Worm (Caenorhabditis elegans) whole organism, young adult: Measurements from ENCODE around the gene yif-1.
A peak's percentile ranks its signal among the peaks of the same experiment; 100 is the strongest.

ENCODE experiments used
- B0019.2 ChIP-seq: fragments of 200-800 bp; sonication (Bioruptor generic); conservative IDR thresholded peaks from 2 replicates; pipeline ENCODE4 v1.3.6; 2022; ENCODE audit warnings: missing genetic modification reagents, missing genetic modification characterization, missing compliant biosample characterization
- B0336.3 ChIP-seq: fragments of 200-800 bp; sonication (Bioruptor generic); IDR thresholded peaks from 2 replicates; pipeline ENCODE4 v1.3.6; 2022; ENCODE audit warnings: missing genetic modification characterization, missing compliant biosample characterization
- C17E4.6 ChIP-seq: fragments of 200-800 bp; sonication (Bioruptor generic); IDR thresholded peaks from 2 replicates; pipeline ENCODE4 v1.3.6; 2022; ENCODE audit warnings: missing genetic modification reagents, missing genetic modification characterization, missing compliant biosample characterization
- D2030.7 ChIP-seq: fragments of 200-800 bp; sonication (Bioruptor generic); IDR thresholded peaks from 2 replicates; pipeline ENCODE4 v1.3.6; 2022; ENCODE audit warnings: missing genetic modification reagents, missing genetic modification characterization, missing compliant biosample characterization
- F23B12.7 ChIP-seq: sonication (generic microtip); optimal IDR thresholded peaks from 2 replicates; lab custom pipeline; 2017; ENCODE audit warnings: missing genetic modification characterization, mild to moderate bottlenecking, missing compliant biosample characterization, antibody characterized with exemption, moderate library complexity; ENCODE audit not compliant: insufficient read depth
- F49E8.2 ChIP-seq: sonication (generic microtip); optimal IDR thresholded peaks from 3 replicates; lab custom pipeline; 2017; ENCODE audit warnings: missing genetic modification characterization, mild to moderate bottlenecking, missing compliant biosample characterization, antibody characterized with exemption, moderate library complexity; ENCODE audit not compliant: insufficient read depth
- Y53F4B.3 ChIP-seq: fragments of 200-800 bp; sonication (Bioruptor generic); IDR thresholded peaks from 2 replicates; pipeline ENCODE4 v1.3.6; 2022; ENCODE audit warnings: missing genetic modification reagents, missing genetic modification characterization, missing compliant biosample characterization
- Y53G8AR.9 ChIP-seq: fragments of 200-800 bp; sonication (Bioruptor generic); conservative IDR thresholded peaks from 2 replicates; pipeline ENCODE4 v1.3.6; 2022; ENCODE audit warnings: missing genetic modification reagents, missing genetic modification characterization, missing compliant biosample characterization
- Y56A3A.18 ChIP-seq: fragments of 200-800 bp; sonication (Bioruptor generic); IDR thresholded peaks from 2 replicates; pipeline ENCODE4 v1.3.6; 2022; ENCODE audit warnings: missing genetic modification reagents, missing genetic modification characterization, missing compliant biosample characterization
- Y79H2A.3 ChIP-seq: fragments of 200-800 bp; sonication (Bioruptor generic); conservative IDR thresholded peaks from 2 replicates; pipeline ENCODE4 v1.3.6; 2022; ENCODE audit warnings: missing genetic modification reagents, missing genetic modification characterization, missing compliant biosample characterization
- Y95B8A.8 ChIP-seq: fragments of 200-800 bp; sonication (Bioruptor generic); IDR thresholded peaks from 2 replicates; pipeline ENCODE4 v1.3.6; 2022; ENCODE audit warnings: missing genetic modification reagents, missing genetic modification characterization, missing compliant biosample characterization
- ama-1 ChIP-seq, 3 experiments: fragments of 150-350 bp in 1 of 3; sonication (generic microtip) in 2 of 3; optimal IDR thresholded peaks; 2 replicates each; lab custom pipeline; 2014 to 2018; ENCODE audit warnings: missing biosample characterization in 2 of 3, missing genetic modification characterization in 2 of 3, missing genetic modification reagents in 2 of 3
- attf-6 ChIP-seq: fragments of 200-800 bp; sonication (Bioruptor generic); IDR thresholded peaks from 2 replicates; pipeline ENCODE4 v1.3.6; 2022; ENCODE audit warnings: missing genetic modification reagents, missing genetic modification characterization, missing compliant biosample characterization
- bed-2 ChIP-seq: fragments of 200-800 bp; sonication (Bioruptor generic); IDR thresholded peaks from 2 replicates; pipeline ENCODE4 v1.3.6; 2022; ENCODE audit warnings: missing genetic modification reagents, missing genetic modification characterization, missing compliant biosample characterization
- ccch-3 ChIP-seq: fragments of 200-800 bp; sonication (Bioruptor generic); optimal IDR thresholded peaks from 2 replicates; lab custom pipeline; 2018; ENCODE audit warnings: mild to moderate bottlenecking, missing genetic modification characterization, missing compliant biosample characterization
- cebp-2 ChIP-seq: fragments of 200-800 bp; sonication (Bioruptor generic); IDR thresholded peaks from 2 replicates; pipeline ENCODE4 v1.3.6; 2022; ENCODE audit warnings: missing genetic modification characterization, missing compliant biosample characterization
- ceh-100 ChIP-seq: fragments of 200-800 bp; sonication (Bioruptor generic); IDR thresholded peaks from 2 replicates; pipeline ENCODE4 v1.3.6; 2022; ENCODE audit warnings: missing genetic modification reagents, missing genetic modification characterization, missing compliant biosample characterization
- ceh-58 ChIP-seq: fragments of 200-800 bp; sonication (Bioruptor generic); IDR thresholded peaks from 2 replicates; pipeline ENCODE4 v1.3.6; 2022; ENCODE audit warnings: missing genetic modification characterization, missing compliant biosample characterization
- ceh-91 ChIP-seq: fragments of 200-800 bp; sonication (Bioruptor generic); IDR thresholded peaks from 2 replicates; pipeline ENCODE4 v1.3.6; 2022; ENCODE audit warnings: missing genetic modification reagents, missing genetic modification characterization, missing compliant biosample characterization
- chd-7 ChIP-seq: sonication (generic microtip); optimal IDR thresholded peaks from 2 replicates; lab custom pipeline; 2016; ENCODE audit warnings: mild to moderate bottlenecking, missing genetic modification characterization, moderate library complexity, missing compliant biosample characterization
- hmg-1.2 ChIP-seq: fragments of 200-800 bp; sonication (Bioruptor generic); IDR thresholded peaks from 2 replicates; pipeline ENCODE4 v1.3.6; 2022; ENCODE audit warnings: missing genetic modification reagents, missing genetic modification characterization, missing compliant biosample characterization
- let-526 ChIP-seq: fragments of 200-800 bp; sonication (Bioruptor generic); IDR thresholded peaks from 2 replicates; pipeline ENCODE4 v1.3.6; 2022; ENCODE audit warnings: missing genetic modification reagents, missing genetic modification characterization, missing compliant biosample characterization
- let-607 ChIP-seq, 2 experiments: fragments of 200-800 bp in 1 of 2; sonication (Bioruptor generic) in 1 of 2; sonication (generic microtip) in 1 of 2; optimal IDR thresholded peaks; 2 replicates each; lab custom pipeline; 2016 to 2018; ENCODE audit warnings: mild to moderate bottlenecking in 2 of 2, missing compliant biosample characterization in 2 of 2, missing genetic modification characterization in 2 of 2, moderate library complexity in 2 of 2, missing genotype in 1 of 2
- lin-26 ChIP-seq: fragments of 200-800 bp; sonication (Bioruptor generic); IDR thresholded peaks from 2 replicates; pipeline ENCODE4 v1.3.6; 2022; ENCODE audit warnings: missing genetic modification reagents, missing genetic modification characterization, missing compliant biosample characterization
- lin-35 ChIP-seq, 3 experiments: fragments of 150-350 bp in 2 of 3; sonication (generic microtip) in 1 of 3; optimal IDR thresholded peaks; 2 replicates each; lab custom pipeline; 2014 to 2018; ENCODE audit warnings: missing biosample characterization in 3 of 3, missing genetic modification characterization in 3 of 3, missing genetic modification reagents in 3 of 3
- lin-54 ChIP-seq: fragments of 200-800 bp; sonication (Bioruptor generic); optimal IDR thresholded peaks from 2 replicates; lab custom pipeline; 2018; ENCODE audit warnings: mild to moderate bottlenecking, missing genetic modification characterization, missing compliant biosample characterization
- lsl-1 ChIP-seq: fragments of 200-800 bp; sonication (Bioruptor generic); optimal IDR thresholded peaks from 2 replicates; lab custom pipeline; 2018; ENCODE audit warnings: mild to moderate bottlenecking, missing genetic modification characterization, moderate library complexity, missing compliant biosample characterization
- nfya-1 ChIP-seq: sonication (generic microtip); optimal IDR thresholded peaks from 2 replicates; lab custom pipeline; 2017; ENCODE audit warnings: antibody characterized with exemption, missing compliant biosample characterization, missing genetic modification characterization, borderline replicate concordance; ENCODE audit not compliant: insufficient read depth
- pha-4 ChIP-seq: fragments of 150-350 bp; sonication (generic microtip); optimal IDR thresholded peaks from 2 replicates; lab custom pipeline; 2014; ENCODE audit warnings: missing biosample characterization, missing genetic modification reagents, missing genetic modification characterization
- rec-8 ChIP-seq, 2 experiments: sonication (generic microtip); optimal IDR thresholded peaks; 2 replicates each; lab custom pipeline; 2016; ENCODE audit warnings: mild to moderate bottlenecking in 2 of 2, missing genetic modification characterization in 2 of 2, missing genetic modification reagents in 2 of 2, missing genotype in 2 of 2, missing biosample characterization in 1 of 2, missing compliant biosample characterization in 1 of 2, moderate library complexity in 1 of 2
- repo-1 ChIP-seq: sonication (generic microtip); optimal IDR thresholded peaks from 2 replicates; lab custom pipeline; 2017; ENCODE audit warnings: mild to moderate bottlenecking, missing genetic modification characterization, missing compliant biosample characterization
- rpc-1 ChIP-seq, 2 experiments: fragments of 150-350 bp in 1 of 2; sonication (generic microtip) in 1 of 2; optimal IDR thresholded peaks; 2 replicates each; lab custom pipeline; 2014 to 2018; ENCODE audit warnings: missing biosample characterization in 1 of 2, missing genetic modification characterization in 1 of 2, missing genetic modification reagents in 1 of 2, missing genotype in 1 of 2
- snpc-1.1 ChIP-seq: sonication (generic microtip); optimal IDR thresholded peaks from 2 replicates; lab custom pipeline; 2017; ENCODE audit warnings: missing genetic modification characterization, mild to moderate bottlenecking, missing compliant biosample characterization, antibody characterized with exemption, moderate library complexity, missing genotype, missing genetic modification reagents; ENCODE audit not compliant: insufficient read depth
- snpc-1.3 ChIP-seq: sonication (generic microtip); optimal IDR thresholded peaks from 2 replicates; lab custom pipeline; 2017; ENCODE audit warnings: missing genetic modification characterization, mild to moderate bottlenecking, missing compliant biosample characterization, antibody characterized with exemption, moderate library complexity, missing genotype, missing genetic modification reagents; ENCODE audit not compliant: insufficient read depth
- snpc-3.4 ChIP-seq: sonication (generic microtip); optimal IDR thresholded peaks from 2 replicates; lab custom pipeline; 2017; ENCODE audit warnings: missing genetic modification characterization, mild to moderate bottlenecking, missing compliant biosample characterization, antibody characterized with exemption, moderate library complexity, missing genotype, missing genetic modification reagents
- snpc-4 ChIP-seq, 5 experiments: fragments of 150-350 bp in 1 of 5; sonication (generic microtip) in 4 of 5; optimal IDR thresholded peaks; 2 replicates each; lab custom pipeline; 2014 to 2018; ENCODE audit warnings: missing genetic modification characterization in 5 of 5, missing biosample characterization in 3 of 5, antibody characterized with exemption in 2 of 5, mild to moderate bottlenecking in 2 of 5, missing compliant biosample characterization in 2 of 5, missing genotype in 2 of 5, moderate library complexity in 2 of 5, missing genetic modification reagents in 1 of 5
- tbp1 ChIP-seq: fragments of 200-800 bp; sonication (Bioruptor generic); optimal IDR thresholded peaks from 2 replicates; lab custom pipeline; 2018; ENCODE audit warnings: mild to moderate bottlenecking, missing genetic modification characterization, missing compliant biosample characterization
- tlf-1 ChIP-seq: fragments of 200-800 bp; sonication (Bioruptor generic); optimal IDR thresholded peaks from 2 replicates; lab custom pipeline; 2018; ENCODE audit warnings: mild to moderate bottlenecking, missing genetic modification characterization, missing compliant biosample characterization
- ztf-18 ChIP-seq: sonication (generic microtip); optimal IDR thresholded peaks from 2 replicates; lab custom pipeline; 2016; ENCODE audit warnings: missing genotype, mild to moderate bottlenecking, missing genetic modification characterization, missing compliant biosample characterization
- ztf-22 ChIP-seq: fragments of 200-800 bp; sonication (Bioruptor generic); optimal IDR thresholded peaks from 2 replicates; lab custom pipeline; 2018; ENCODE audit warnings: mild to moderate bottlenecking, missing genetic modification characterization, moderate library complexity, missing compliant biosample characterization
- ztf-25 ChIP-seq: fragments of 200-800 bp; sonication (Bioruptor generic); IDR thresholded peaks from 2 replicates; pipeline ENCODE4 v1.3.6; 2022; ENCODE audit warnings: missing genetic modification reagents, missing genetic modification characterization, missing compliant biosample characterization
- ztf-3 ChIP-seq: fragments of 200-800 bp; sonication (Bioruptor generic); optimal IDR thresholded peaks from 2 replicates; lab custom pipeline; 2018; ENCODE audit warnings: mild to moderate bottlenecking, missing genetic modification characterization, missing compliant biosample characterization

Gene yif-1

ce11 chrV:10030992-10031383, 23.7 kb downstream of the yif-1 start, which contains the start of gene acl-2:
Gene acl-2 (minus strand): TSS chrV:10031092.
- no peak for TF ChIP-seq tlf-1 (GFP tag; lab: Kevin White, UChicago)
- TF ChIP-seq bed-2, result no peak
- TF ChIP-seq let-526, result no peak
- no peak for TF ChIP-seq ztf-3 (GFP tag; lab: Kevin White, UChicago)

- TF ChIP-seq snpc-1.3 (tag; lab: Kevin White, UChicago), result peak; percentile 88
- 0 out of 2 replicates have a peak, but pooled peaks have one; percentile 37 for TF ChIP-seq Y53F4B.3 (GFP tag; lab: Robert Waterston, UW)
- peak in 1 of 2 experiments; percentile 61 for TF ChIP-seq rec-8 (tag; optimal IDR thresholded peaks at IDR 0.05; lab: Kevin White, UChicago)
- no peak for TF ChIP-seq nfya-1 (tag; lab: Kevin White, UChicago)
- no peak for TF ChIP-seq Y56A3A.18 (GFP tag; lab: Robert Waterston, UW)
- peak; percentile 41 for TF ChIP-seq ceh-91
- TF ChIP-seq chd-7 (tag; lab: Kevin White, UChicago), result no peak
- TF ChIP-seq D2030.7 (GFP tag; lab: Robert Waterston, UW), result peak; percentile 93
- no peak for TF ChIP-seq ceh-58 (GFP tag; lab: Robert Waterston, UW)
- 0 out of 2 replicates have a peak, but pooled peaks have one; percentile 28 for TF ChIP-seq lin-26 (GFP tag; lab: Robert Waterston, UW)
- TF ChIP-seq B0019.2 (GFP tag; lab: Robert Waterston, UW), result peak; percentile 59; the same call in 1 of the 2 replicates
- peak; percentile 84 for TF ChIP-seq snpc-3.4
- peak; percentile 66 for TF ChIP-seq repo-1 (tag; lab: Kevin White, UChicago)
- TF ChIP-seq snpc-4 (GFP tag; optimal IDR thresholded peaks at IDR 0.05; lab: Kevin White, UChicago), result peak; percentile 70
- TF ChIP-seq snpc-4 (tag; optimal IDR thresholded peaks at IDR 0.05; lab: Kevin White, UChicago), result peak in 3 of 4 experiments; percentile 17 to 69 (median 41)
- no peak for TF ChIP-seq rpc-1 (optimal IDR thresholded peaks at IDR 0.05; lab: Kevin White, UChicago)
- TF ChIP-seq rpc-1 (tag; optimal IDR thresholded peaks at IDR 0.05; lab: Kevin White, UChicago), result peak; percentile 12
- peak; percentile 55 for TF ChIP-seq tbp1 (GFP tag; lab: Kevin White, UChicago)
- peak; percentile 58 for TF ChIP-seq F23B12.7 (tag; lab: Kevin White, UChicago)
- TF ChIP-seq ztf-22 (GFP tag; lab: Kevin White, UChicago), result no peak
- peak; percentile 63; the same call in 1 of the 2 replicates for TF ChIP-seq ztf-25
- TF ChIP-seq B0336.3 (GFP tag; lab: Robert Waterston, UW), result peak; percentile 46; the same call in 1 of the 2 replicates
- TF ChIP-seq snpc-1.1 (tag; lab: Kevin White, UChicago), result peak; percentile 78
- TF ChIP-seq C17E4.6, result peak; percentile 61; the same call in 1 of the 2 replicates
- TF ChIP-seq lin-54, result peak; percentile 49
- no peak for TF ChIP-seq cebp-2
- TF ChIP-seq let-607 (tag; optimal IDR thresholded peaks at IDR 0.05; lab: Kevin White, UChicago), result no peak
- peak; percentile 62 for TF ChIP-seq tlf-1 (GFP tag; lab: Kevin White, UChicago)
- TF ChIP-seq lsl-1 (GFP tag; lab: Kevin White, UChicago), result peak; percentile 23
- TF ChIP-seq lin-35 (GFP tag; optimal IDR thresholded peaks at IDR 0.05; lab: Kevin White, UChicago), result peak in 1 of 3 experiments; percentile 20
- no peak for TF ChIP-seq pha-4 (tag; lab: Kevin White, UChicago)
- TF ChIP-seq Y79H2A.3 (GFP tag; lab: Robert Waterston, UW), result peak; percentile 98
- TF ChIP-seq ccch-3 (GFP tag; lab: Kevin White, UChicago), result no peak
- peak; percentile 78; the same call in 1 of the 2 replicates for TF ChIP-seq attf-6 (GFP tag; lab: Robert Waterston, UW)
- TF ChIP-seq Y53G8AR.9 (GFP tag; lab: Robert Waterston, UW), result no peak
- peak; percentile 82 for TF ChIP-seq F49E8.2
- peak; percentile 25 for TF ChIP-seq hmg-1.2 (GFP tag; lab: Robert Waterston, UW)
- TF ChIP-seq ztf-18 (tag; lab: Kevin White, UChicago), result no peak
- TF ChIP-seq ama-1 (optimal IDR thresholded peaks at IDR 0.05; lab: Kevin White, UChicago), result no peak
- TF ChIP-seq ama-1 (GFP tag; optimal IDR thresholded peaks at IDR 0.05; lab: Kevin White, UChicago), result peak; percentile 33 to 73
- TF ChIP-seq Y95B8A.8 (GFP tag; lab: Robert Waterston, UW), result peak; percentile 97
- no peak for TF ChIP-seq ceh-100
These were observed 31.6 kb downstream of the yif-1 start for ce11 chrV:10023062-10023536.
